Worm (Caenorhabditis elegans): ENCODE measurements around the gene F33H12.7.

F33H12.7 gene

ce11 chrII:2564899-2565298 is 21.8 kb downstream of the F33H12.7 start, which contains the start of gene usp-39 (continued):
- no peak for TF ChIP-seq efl-3 (GFP tag; optimal IDR thresholded peaks at IDR 0.05)
- peak; percentile 97 for TF ChIP-seq F16B12.6 (tag; optimal IDR thresholded peaks at IDR 0.05)
- no peak for TF ChIP-seq unc-62 (GFP tag; optimal IDR thresholded peaks at IDR 0.05)
- TF ChIP-seq hlh-17 (GFP tag; optimal IDR thresholded peaks at IDR 0.05; ENCODE audit: borderline replicate concordance) = no peak
- TF ChIP-seq efl-1 (optimal IDR thresholded peaks at IDR 0.05) = peak; percentile 77 to 83
- TF ChIP-seq efl-1 (GFP tag; optimal IDR thresholded peaks at IDR 0.05 in 1 of 2) = peak; percentile 85 to 98
- TF ChIP-seq egl-27 (tag; optimal IDR thresholded peaks at IDR 0.05) = no peak
- TF ChIP-seq unc-130 (tag; optimal IDR thresholded peaks at IDR 0.05) = peak; percentile 90
- peak; percentile 6 for TF ChIP-seq aha-1 (tag; optimal IDR thresholded peaks at IDR 0.05)
- TF ChIP-seq irx-1 (tag; optimal IDR thresholded peaks at IDR 0.05) = peak; percentile 87
- TF ChIP-seq mep-1 (tag; optimal IDR thresholded peaks at IDR 0.05) = peak; percentile 98
- TF ChIP-seq nhr-84 (tag; optimal IDR thresholded peaks at IDR 0.05) = no peak
- TF ChIP-seq dpl-1 (GFP tag; optimal IDR thresholded peaks at IDR 0.05) = peak; percentile 75 to 87 (median 81)
- TF ChIP-seq nhr-20 (tag; optimal IDR thresholded peaks at IDR 0.05) = no peak
- TF ChIP-seq mab-9 (GFP tag; IDR thresholded peaks at IDR 0.05) = no peak
- no peak for TF ChIP-seq egl-13 (tag; optimal IDR thresholded peaks at IDR 0.05)
- peak in 1 of 2 experiments; percentile 23 for TF ChIP-seq mdl-1 (tag; optimal IDR thresholded peaks at IDR 0.05)
- TF ChIP-seq ceh-8 (GFP tag; optimal IDR thresholded peaks at IDR 0.05) = peak; percentile 87
- peak; percentile 69 to 91 (median 83) for TF ChIP-seq ceh-82 (tag; optimal IDR thresholded peaks at IDR 0.05)
- TF ChIP-seq nhr-12 (tag; optimal IDR thresholded peaks at IDR 0.05) = no peak
- peak; percentile 66 for TF ChIP-seq isw-1 (GFP tag; IDR thresholded peaks at IDR 0.05)
- peak; percentile 67 to 79 for TF ChIP-seq lin-35 (GFP tag; optimal IDR thresholded peaks at IDR 0.05)
- TF ChIP-seq mef-2 (tag; optimal IDR thresholded peaks at IDR 0.05) = peak; percentile 35
- no peak for TF ChIP-seq lir-3 (tag; optimal IDR thresholded peaks at IDR 0.05; ENCODE audit: poor library complexity)
- TF ChIP-seq aly-2 (tag; optimal IDR thresholded peaks at IDR 0.05) = peak; percentile 35
- TF ChIP-seq C04F5.9 (tag; optimal IDR thresholded peaks at IDR 0.05) = peak; percentile 79
- peak; percentile 67 for TF ChIP-seq elt-2 (tag; optimal IDR thresholded peaks at IDR 0.05)
- TF ChIP-seq nhr-90 (tag; optimal IDR thresholded peaks at IDR 0.05; ENCODE audit: poor library complexity) = no peak
- peak; percentile 76 for TF ChIP-seq snpc-4 (tag; optimal IDR thresholded peaks at IDR 0.05)
- no peak for TF ChIP-seq ama-1 (optimal IDR thresholded peaks at IDR 0.05)
- peak; percentile 48 for TF ChIP-seq ztf-4 (tag; optimal IDR thresholded peaks at IDR 0.05)
- TF ChIP-seq swsn-7 (tag; optimal IDR thresholded peaks at IDR 0.05) = no peak
- TF ChIP-seq lsy-2 (tag; optimal IDR thresholded peaks at IDR 0.05) = peak; percentile 88 to 94
- TF ChIP-seq ztf-11 (tag; optimal IDR thresholded peaks at IDR 0.05) = peak in 1 of 2 experiments; percentile 73
- TF ChIP-seq jun-1 (tag; optimal IDR thresholded peaks at IDR 0.05) = peak; percentile 12
- peak; percentile 56 for TF ChIP-seq pax-3 (tag; optimal IDR thresholded peaks at IDR 0.05)
- no peak for TF ChIP-seq zag-1 (tag; optimal IDR thresholded peaks at IDR 0.05)
- peak; percentile 81 for TF ChIP-seq xbp-1 (tag; optimal IDR thresholded peaks at IDR 0.05)
- peak; percentile 67 for TF ChIP-seq ceh-90 (tag; optimal IDR thresholded peaks at IDR 0.05)
- TF ChIP-seq fkh-10 (GFP tag; optimal IDR thresholded peaks at IDR 0.05) = peak; percentile 73
- TF ChIP-seq Y116A8C.19 (tag; optimal IDR thresholded peaks at IDR 0.05; ENCODE audit: borderline replicate concordance) = no peak
- no peak for TF ChIP-seq ceh-63 (GFP tag; optimal IDR thresholded peaks at IDR 0.05)
- TF ChIP-seq unc-30 (tag; optimal IDR thresholded peaks at IDR 0.05) = no peak
- TF ChIP-seq grh-1 (GFP tag; IDR thresholded peaks at IDR 0.05) = peak; percentile 40
- peak in 2 of 6 experiments; percentile 23 to 73 for TF ChIP-seq elt-3 (tag; optimal IDR thresholded peaks at IDR 0.05)
- TF ChIP-seq sptf-1 (tag; optimal IDR thresholded peaks at IDR 0.05) = no peak
- no peak for TF ChIP-seq unc-98 (GFP tag; IDR thresholded peaks at IDR 0.05)
- TF ChIP-seq sox-4 (tag; optimal IDR thresholded peaks at IDR 0.05) = peak; percentile 71
- TF ChIP-seq snu-23 (GFP tag; optimal IDR thresholded peaks at IDR 0.05) = peak; percentile 90
- peak; percentile 88 for TF ChIP-seq lin-39 (tag; optimal IDR thresholded peaks at IDR 0.05)
- no peak for TF ChIP-seq hpl-2 (GFP tag; optimal IDR thresholded peaks at IDR 0.05)
- TF ChIP-seq fos-1 (tag; optimal IDR thresholded peaks at IDR 0.05) = peak; percentile 51
- peak; percentile 11 for TF ChIP-seq nhr-237 (tag; optimal IDR thresholded peaks at IDR 0.05)
- no peak for TF ChIP-seq rnt-1 (tag; optimal IDR thresholded peaks at IDR 0.05)

Measured in whole organism, L1 larva.